Worm (Caenorhabditis elegans) whole organism, late embryonic: ENCODE results near the gene F46G10.4.

Source experiments
- ama-1 ChIP-seq: fragments of 150-350 bp; optimal IDR thresholded peaks from 2 replicates; lab custom pipeline; 2014
- ceh-31 ChIP-seq: sonication (generic microtip); optimal IDR thresholded peaks from 2 replicates; lab custom pipeline; 2016; ENCODE audit warnings: missing genetic modification characterization, missing compliant biosample characterization
- ceh-45 ChIP-seq: fragments of 200-800 bp; sonication (Bioruptor generic); IDR thresholded peaks from 2 replicates; pipeline ENCODE4 v1.3.6; 2022; ENCODE audit warnings: missing genetic modification reagents, missing genetic modification characterization, missing compliant biosample characterization
- ceh-48 ChIP-seq: sonication (generic microtip); optimal IDR thresholded peaks from 2 replicates; lab custom pipeline; 2016; ENCODE audit warnings: missing genetic modification characterization, inconsistent platforms, missing compliant biosample characterization
- fax-1 ChIP-seq: sonication (generic microtip); optimal IDR thresholded peaks from 2 replicates; lab custom pipeline; 2016; ENCODE audit warnings: missing genotype, missing genetic modification characterization, missing compliant biosample characterization
- hlh-6 ChIP-seq: sonication (generic microtip); optimal IDR thresholded peaks from 2 replicates; lab custom pipeline; 2016; ENCODE audit warnings: missing genotype, missing genetic modification characterization, missing compliant biosample characterization
- pha-4 ChIP-seq: fragments of 150-350 bp; optimal IDR thresholded peaks from 2 replicates; lab custom pipeline; 2018; ENCODE audit warnings: missing biosample characterization, missing genetic modification reagents, missing genetic modification characterization
- pqm-1 ChIP-seq: sonication (generic microtip); optimal IDR thresholded peaks from 2 replicates; lab custom pipeline; 2016; ENCODE audit warnings: missing genetic modification characterization, missing compliant biosample characterization
- unc-42 ChIP-seq: sonication (generic microtip); optimal IDR thresholded peaks from 2 replicates; lab custom pipeline; 2016; ENCODE audit warnings: missing genotype, missing genetic modification characterization, missing compliant biosample characterization
- ztf-16 ChIP-seq: sonication (generic microtip); optimal IDR thresholded peaks from 2 replicates; lab custom pipeline; 2017; ENCODE audit warnings: missing genetic modification characterization, missing compliant biosample characterization

DNA sequence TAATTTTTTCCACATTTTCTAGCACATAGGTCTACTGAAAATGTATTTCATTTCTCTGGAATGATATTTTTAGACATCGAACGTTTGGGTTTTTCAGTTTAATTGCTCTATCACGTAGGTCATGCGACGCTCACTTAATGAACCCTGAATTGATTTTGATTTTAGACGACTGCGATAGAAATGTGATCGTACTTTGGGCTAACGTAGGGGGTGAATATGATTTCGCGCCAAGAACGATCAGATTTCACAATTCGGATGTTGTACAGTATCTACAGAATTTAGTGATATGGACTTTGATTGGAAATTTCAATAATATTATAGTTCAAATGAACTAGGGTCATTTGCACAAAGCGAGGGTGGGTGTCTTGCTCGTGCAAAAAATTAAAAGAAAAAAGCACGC, 18.3 kb downstream of the F46G10.4 start:
- TF ChIP-seq ceh-31 (tag; lab: Kevin White, UChicago) (no peak), ceh-48 (tag; lab: Kevin White, UChicago) (no peak), pha-4 (tag; lab: Kevin White, UChicago) (no peak), ama-1 (lab: Kevin White, UChicago) (no peak), ztf-16 (tag; lab: Kevin White, UChicago) (no peak), fax-1 (tag; lab: Kevin White, UChicago) (no peak), pqm-1 (tag; lab: Kevin White, UChicago) (no peak), ceh-45 (GFP tag; lab: Robert Waterston, UW) (no peak), unc-42 (tag; lab: Kevin White, UChicago) (no peak), hlh-6 (tag; lab: Kevin White, UChicago) (no peak)
